Worm (Caenorhabditis elegans) whole organism, midembryonic: Measurements from ENCODE around the gene mig-21.

ENCODE experiments used
- T22C8.4 ChIP-seq: fragments of 200-800 bp; sonication (Bioruptor generic); IDR thresholded peaks from 2 replicates; pipeline ENCODE4 v1.3.6; 2022; ENCODE audit warnings: missing genetic modification characterization, missing compliant biosample characterization
- cog-1 ChIP-seq: sonication (generic microtip); optimal IDR thresholded peaks from 2 replicates; lab custom pipeline; 2016; ENCODE audit warnings: missing genetic modification characterization, missing compliant biosample characterization
- flt-1 ChIP-seq: fragments of 200-800 bp; sonication (Bioruptor generic); IDR thresholded peaks from 2 replicates; pipeline ENCODE4 v1.3.6; 2022; ENCODE audit warnings: missing genetic modification characterization, missing compliant biosample characterization
- klf-2 ChIP-seq: fragments of 200-800 bp; sonication (Bioruptor generic); conservative IDR thresholded peaks from 2 replicates; pipeline ENCODE4 v1.3.6; 2022; ENCODE audit warnings: missing genetic modification reagents, missing genetic modification characterization, missing compliant biosample characterization
- med-1 ChIP-seq: sonication (generic microtip); optimal IDR thresholded peaks from 2 replicates; lab custom pipeline; 2017; ENCODE audit warnings: missing genetic modification characterization, mild to moderate bottlenecking, missing compliant biosample characterization, antibody characterized with exemption, missing genetic modification reagents; ENCODE audit not compliant: insufficient read depth
- ref-1 ChIP-seq: fragments of 200-800 bp; sonication (Bioruptor generic); conservative IDR thresholded peaks from 2 replicates; pipeline ENCODE4 v1.3.6; 2022; ENCODE audit warnings: missing genetic modification reagents, missing genetic modification characterization, missing compliant biosample characterization
- tab-1 ChIP-seq: fragments of 200-800 bp; sonication (Bioruptor generic); IDR thresholded peaks from 2 replicates; pipeline ENCODE4 v1.3.6; 2022; ENCODE audit warnings: missing genetic modification characterization, missing compliant biosample characterization
- ztf-23 ChIP-seq: fragments of 200-800 bp; sonication (Bioruptor generic); IDR thresholded peaks from 2 replicates; pipeline ENCODE4 v1.3.6; 2022; ENCODE audit warnings: missing genetic modification reagents, missing genetic modification characterization, missing compliant biosample characterization
- ztf-29 ChIP-seq: fragments of 200-800 bp; sonication (Bioruptor generic); IDR thresholded peaks from 2 replicates; pipeline ENCODE4 v1.3.6; 2022; ENCODE audit warnings: missing genetic modification reagents, missing genetic modification characterization, missing compliant biosample characterization

Gene mig-21

DNA sequence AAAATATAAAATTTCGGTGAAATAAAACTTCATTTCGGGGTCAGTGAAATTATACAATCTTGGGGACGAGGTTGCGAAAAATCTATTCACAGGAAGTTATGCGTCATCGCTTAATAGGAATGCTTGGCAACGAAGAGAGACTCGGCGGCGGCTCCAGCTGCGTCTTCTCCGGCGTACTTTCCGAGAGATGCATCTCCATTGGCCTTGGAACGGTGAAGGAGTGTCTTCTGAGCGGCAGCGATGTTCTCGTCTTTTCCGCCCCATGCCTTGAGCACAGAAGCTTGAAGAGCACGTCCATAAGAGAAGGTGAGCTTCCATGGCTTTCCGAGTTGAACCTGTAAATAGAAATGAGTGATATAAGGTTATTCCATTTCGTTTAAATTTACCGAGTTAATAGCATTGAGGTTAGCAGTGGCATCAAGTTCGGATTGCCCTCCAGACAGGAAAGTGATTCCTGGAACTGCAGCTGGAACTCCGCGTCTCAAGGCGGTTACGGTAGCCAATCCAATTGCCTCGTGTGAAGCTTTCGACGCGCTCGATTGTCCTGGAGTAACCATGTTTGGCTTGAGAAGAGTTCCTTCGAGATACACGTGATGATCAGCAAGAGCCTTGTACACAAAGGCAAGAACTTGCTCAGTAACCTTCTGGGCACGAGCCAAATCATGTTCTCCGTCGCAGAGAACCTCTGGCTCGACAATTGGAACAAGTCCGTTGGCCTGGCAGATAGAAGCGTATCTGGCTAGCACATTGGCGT is 3.3 kb downstream of the mig-21 start:
- TF ChIP-seq ztf-23 (no peak), cog-1 (no peak), klf-2 (GFP tag; lab: Robert Waterston, UW) (no peak), tab-1 (GFP tag; lab: Robert Waterston, UW) (no peak), ztf-29 (no peak), flt-1 (GFP tag; lab: Robert Waterston, UW) (no peak), ref-1 (GFP tag; lab: Robert Waterston, UW) (no peak), T22C8.4 (GFP tag; lab: Robert Waterston, UW) (no peak), med-1 (GFP tag; lab: Kevin White, UChicago) (no peak)

DNA sequence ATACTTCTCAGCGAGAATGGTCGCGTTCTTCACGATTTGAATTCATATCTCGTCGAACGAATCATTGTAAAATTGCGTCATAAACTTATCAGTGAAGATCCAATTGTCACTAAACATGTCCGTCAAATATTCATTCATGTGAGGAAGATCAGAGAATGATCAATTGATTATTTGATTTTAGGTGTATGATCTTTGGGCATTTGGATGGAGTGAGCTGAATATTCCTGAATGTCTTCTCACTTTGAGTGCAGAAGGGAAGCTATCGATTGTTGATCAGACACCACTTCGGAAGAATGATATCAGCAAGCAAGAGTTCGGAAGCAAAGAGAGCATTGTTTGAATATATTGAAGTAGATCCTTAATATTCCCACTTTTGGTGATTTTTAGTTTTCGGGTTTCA is 3.9 kb downstream of the mig-21 start:
- TF ChIP-seq klf-2 (GFP tag; lab: Robert Waterston, UW): no peak
- no peak for TF ChIP-seq flt-1 (GFP tag; lab: Robert Waterston, UW)
- no peak for TF ChIP-seq tab-1 (GFP tag; lab: Robert Waterston, UW)
- no peak for TF ChIP-seq ref-1 (GFP tag; lab: Robert Waterston, UW)
- no peak for TF ChIP-seq T22C8.4 (GFP tag; lab: Robert Waterston, UW)
- no peak for TF ChIP-seq med-1 (GFP tag; lab: Kevin White, UChicago)
- no peak for TF ChIP-seq cog-1
- no peak for TF ChIP-seq ztf-23
- no peak for TF ChIP-seq ztf-29

DNA sequence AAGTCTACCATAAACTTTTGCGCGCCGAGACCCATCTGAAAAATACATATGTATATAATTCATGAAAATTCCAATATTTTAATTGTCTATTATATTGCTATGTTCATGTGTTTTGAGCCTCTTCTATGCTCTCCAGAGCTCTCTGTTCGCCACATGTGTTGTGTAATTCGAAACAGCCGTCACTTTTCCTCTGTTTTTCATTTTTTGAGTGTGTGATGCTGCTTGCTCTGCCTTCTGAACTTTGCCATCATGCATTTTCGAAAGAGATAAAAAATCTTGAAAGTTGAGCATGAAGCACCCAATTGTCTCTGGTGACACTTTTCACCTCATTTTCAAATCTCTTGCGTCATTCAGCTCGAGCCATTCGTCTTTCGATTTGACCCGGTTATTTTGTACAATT is 5.9 kb downstream of the mig-21 start:
- TF ChIP-seq T22C8.4 (GFP tag; lab: Robert Waterston, UW) (no peak), ztf-29 (no peak), ztf-23 (no peak), flt-1 (GFP tag; lab: Robert Waterston, UW) (no peak), cog-1 (no peak), ref-1 (GFP tag; lab: Robert Waterston, UW) (no peak), med-1 (GFP tag; lab: Kevin White, UChicago) (no peak), tab-1 (GFP tag; lab: Robert Waterston, UW) (no peak), klf-2 (GFP tag; lab: Robert Waterston, UW) (no peak)

ce11 chrIII:5871760-5872159 is 6.4 kb downstream of the mig-21 start, which contains the start of the genes F01F1.11 and F01F1.3:
TSS of gene F01F1.11 (minus strand) at chrIII:5871877.
TSS of gene F01F1.3 (plus strand) at chrIII:5871938.
- TF ChIP-seq tab-1 (GFP tag; lab: Robert Waterston, UW): no peak
- no peak; the same call in 1 of the 2 replicates for TF ChIP-seq T22C8.4 (GFP tag; lab: Robert Waterston, UW)
- peak; percentile 13 for TF ChIP-seq cog-1
- TF ChIP-seq med-1 (GFP tag; lab: Kevin White, UChicago): no peak
- 0 out of 2 replicates have a peak, but pooled peaks have one; percentile 43 for TF ChIP-seq ztf-23

- no peak for TF ChIP-seq med-1 (GFP tag; lab: Kevin White, UChicago)
- TF ChIP-seq cog-1: no peak
- no peak for TF ChIP-seq flt-1 (GFP tag; lab: Robert Waterston, UW)
- TF ChIP-seq tab-1 (GFP tag; lab: Robert Waterston, UW): no peak
- TF ChIP-seq klf-2 (GFP tag; lab: Robert Waterston, UW): no peak
- TF ChIP-seq ztf-29: no peak
- no peak for TF ChIP-seq ztf-23
- no peak for TF ChIP-seq ref-1 (GFP tag; lab: Robert Waterston, UW)
- TF ChIP-seq T22C8.4 (GFP tag; lab: Robert Waterston, UW): no peak
Observed at ce11 chrIII:5869429-5869828, 8.8 kb downstream of the mig-21 start, which contains the start of gene F01F1.15. TSS of gene F01F1.15 (minus strand) at chrIII:5869529.

DNA sequence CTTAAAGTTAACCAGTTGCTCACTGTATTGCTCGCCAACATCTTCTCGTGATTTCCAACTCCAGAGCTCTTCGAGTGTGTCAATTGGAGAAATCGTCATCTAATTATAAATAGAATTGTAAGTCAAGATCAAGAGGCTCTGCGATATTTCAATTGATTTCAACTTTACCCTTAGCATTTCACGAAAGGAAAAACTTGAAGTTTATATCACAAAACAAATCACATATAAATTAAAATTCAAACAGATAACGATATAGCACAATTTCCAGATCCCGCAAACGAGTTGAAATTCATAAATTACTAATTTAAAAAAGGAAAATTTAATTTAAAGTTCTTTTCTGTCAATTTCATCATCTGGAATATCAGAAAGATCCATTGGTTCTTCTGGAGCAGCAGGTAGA is 9.8 kb downstream of the mig-21 start, which contains the start of gene eng-1:
Gene eng-1 (minus strand): TSS at position 101 of the 400 bp plus-strand sequence.
- TF ChIP-seq tab-1 (GFP tag; lab: Robert Waterston, UW): no peak

DNA sequence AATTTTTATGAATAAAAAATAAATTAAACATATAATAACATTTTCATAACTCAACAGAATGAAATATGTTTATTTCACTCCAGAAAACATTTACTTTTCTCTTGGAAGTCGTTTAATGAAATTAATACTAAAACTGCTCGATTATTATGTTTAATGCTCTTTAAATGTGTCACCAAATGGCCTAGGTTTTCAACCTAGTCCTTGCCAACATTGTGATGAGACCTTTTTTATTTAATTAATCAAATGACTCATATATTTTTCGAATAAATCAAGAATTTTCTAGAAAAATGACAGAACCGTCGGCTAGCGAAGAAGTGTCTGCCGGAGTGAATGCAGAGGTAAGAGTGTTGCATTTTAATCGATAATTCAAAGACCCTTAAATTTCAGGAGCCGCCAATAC is 13.9 kb downstream of the mig-21 start, which contains the start of gene rabn-5:
Gene rabn-5 (plus strand): TSS at position 284 of the 400 bp plus-strand sequence.
- TF ChIP-seq med-1 (GFP tag; lab: Kevin White, UChicago): no peak

- TF ChIP-seq flt-1 (GFP tag; lab: Robert Waterston, UW): no peak
- no peak for TF ChIP-seq ref-1 (GFP tag; lab: Robert Waterston, UW)
Observed at ce11 chrIII:5863774-5864173, 14.4 kb downstream of the mig-21 start, which contains the start of gene dnpp-1. TSS of gene dnpp-1 (minus strand) at chrIII:5863803.

ce11 chrIII:5859008-5859407 is 19.2 kb downstream of the mig-21 start, which contains the start of gene dpf-4:
TSS of gene dpf-4 (plus strand) at chrIII:5859308.
- no peak for TF ChIP-seq cog-1
- TF ChIP-seq ztf-29: no peak
- no peak for TF ChIP-seq flt-1 (GFP tag; lab: Robert Waterston, UW)
- TF ChIP-seq ztf-23: no peak
- TF ChIP-seq klf-2 (GFP tag; lab: Robert Waterston, UW): no peak
- no peak for TF ChIP-seq T22C8.4 (GFP tag; lab: Robert Waterston, UW)
- no peak for TF ChIP-seq ref-1 (GFP tag; lab: Robert Waterston, UW)
- no peak for TF ChIP-seq med-1 (GFP tag; lab: Kevin White, UChicago)
- TF ChIP-seq tab-1 (GFP tag; lab: Robert Waterston, UW): no peak

ce11 chrIII:5855637-5856179 is 22.5 kb downstream of the mig-21 start, which contains the start of the genes cct-6 and alh-9:
TSS of gene cct-6 (minus strand) at chrIII:5855687.
TSS of gene alh-9 (plus strand) at chrIII:5856018.
- no peak for TF ChIP-seq ztf-23
- TF ChIP-seq cog-1: peak; percentile 72
